Fruit fly (Drosophila melanogaster) whole organism, embryonic: ENCODE measurements around the gene yellow-b.
A peak's percentile ranks its signal among the peaks of the same experiment; 100 is the strongest.

Experiments
- Abd-B ChIP-seq: fragments of 200-800 bp; sonication (Bioruptor generic); optimal IDR thresholded peaks from 2 replicates; lab custom pipeline; 2018; ENCODE audit warnings: missing biosample characterization, mild to moderate bottlenecking, missing genetic modification characterization, moderate library complexity
- Ada2b ChIP-seq: fragments of 200-800 bp; sonication (Bioruptor generic); IDR thresholded peaks from 2 replicates; pipeline ENCODE4 v1.3.6; 2022; ENCODE audit warnings: missing biosample characterization, missing genetic modification characterization
- CG10321 ChIP-seq: fragments of 200-800 bp; sonication (Bioruptor generic); IDR thresholded peaks from 2 replicates; pipeline ENCODE4 v1.3.6; 2022; ENCODE audit warnings: missing biosample characterization, missing genetic modification characterization
- CG10431 ChIP-seq: fragments of 200-800 bp; sonication (Bioruptor generic); optimal IDR thresholded peaks from 3 replicates; lab custom pipeline; 2018; ENCODE audit warnings: missing biosample characterization, mild to moderate bottlenecking, missing genetic modification characterization
- CG11504 ChIP-seq: fragments of 200-800 bp; sonication (Bioruptor generic); optimal IDR thresholded peaks from 3 replicates; lab custom pipeline; 2019; ENCODE audit warnings: missing biosample characterization, mild to moderate bottlenecking, missing genetic modification characterization, moderate library complexity
- CG12299 ChIP-seq: fragments of 200-800 bp; sonication (Bioruptor generic); optimal IDR thresholded peaks from 2 replicates; lab custom pipeline; 2018; ENCODE audit warnings: missing biosample characterization, mild to moderate bottlenecking, missing genetic modification characterization
- CG12659 ChIP-seq: fragments of 200-800 bp; sonication (Bioruptor generic); optimal IDR thresholded peaks from 3 replicates; lab custom pipeline; 2017; ENCODE audit warnings: mild to moderate bottlenecking, missing biosample characterization, missing genetic modification reagents, missing genetic modification characterization
- CG13123 ChIP-seq: fragments of 200-800 bp; sonication (Bioruptor generic); optimal IDR thresholded peaks from 2 replicates; lab custom pipeline; 2016; ENCODE audit warnings: missing biosample characterization, missing genetic modification characterization
- CG15601 ChIP-seq: fragments of 200-800 bp; sonication (Bioruptor generic); optimal IDR thresholded peaks from 3 replicates; lab custom pipeline; 2019; ENCODE audit warnings: missing biosample characterization, mild to moderate bottlenecking, missing genetic modification characterization, moderate library complexity
- CG15696 ChIP-seq: fragments of 200-800 bp; sonication (Bioruptor generic); optimal IDR thresholded peaks from 2 replicates; lab custom pipeline; 2019; ENCODE audit warnings: missing biosample characterization, mild to moderate bottlenecking, missing genetic modification characterization, moderate library complexity
- CG16863 ChIP-seq: fragments of 200-800 bp; sonication (Bioruptor generic); optimal IDR thresholded peaks from 3 replicates; lab custom pipeline; 2016; ENCODE audit warnings: missing biosample characterization, missing genetic modification characterization
- CG18764 ChIP-seq: fragments of 200-800 bp; sonication (Bioruptor generic); optimal IDR thresholded peaks from 3 replicates; lab custom pipeline; 2016; ENCODE audit warnings: missing biosample characterization, missing genetic modification characterization
- CG34422 ChIP-seq: fragments of 200-800 bp; sonication (Bioruptor generic); IDR thresholded peaks from 3 replicates; pipeline ENCODE4 v1.3.6; 2022; ENCODE audit warnings: missing biosample characterization, missing genetic modification characterization
- CG3847 ChIP-seq: fragments of 200-800 bp; sonication (Bioruptor generic); IDR thresholded peaks from 2 replicates; pipeline ENCODE4 v1.3.6; 2022; ENCODE audit warnings: missing biosample characterization, missing genetic modification characterization
- CG3995 ChIP-seq: fragments of 200-800 bp; sonication (Bioruptor generic); optimal IDR thresholded peaks from 3 replicates; lab custom pipeline; 2016; ENCODE audit warnings: missing biosample characterization, missing genetic modification characterization
- CG5953 ChIP-seq: fragments of 200-800 bp; sonication (Bioruptor generic); IDR thresholded peaks from 2 replicates; pipeline ENCODE4 v1.3.6; 2022; ENCODE audit warnings: missing biosample characterization, missing genetic modification characterization
- CG6791 ChIP-seq: fragments of 200-800 bp; sonication (Bioruptor generic); IDR thresholded peaks from 3 replicates; pipeline ENCODE4 v1.3.6; 2022; ENCODE audit warnings: missing biosample characterization, missing genetic modification characterization; ENCODE audit not compliant: partially characterized antibody
- CG7357 ChIP-seq: fragments of 200-800 bp; sonication (Bioruptor generic); IDR thresholded peaks from 3 replicates; pipeline ENCODE4 v1.3.6; 2022; ENCODE audit warnings: missing biosample characterization, missing genetic modification characterization
- CG8388 ChIP-seq: fragments of 200-800 bp; sonication (Bioruptor generic); optimal IDR thresholded peaks from 2 replicates; lab custom pipeline; 2019; ENCODE audit warnings: missing biosample characterization, mild to moderate bottlenecking, missing genetic modification characterization, moderate library complexity
- CHES-1-like ChIP-seq: fragments of 200-800 bp; sonication (Bioruptor generic); optimal IDR thresholded peaks from 2 replicates; lab custom pipeline; 2016; ENCODE audit warnings: missing biosample characterization, missing genetic modification characterization
- Deaf1 ChIP-seq: fragments of 200-800 bp; optimal IDR thresholded peaks from 3 replicates; lab custom pipeline; 2019; ENCODE audit warnings: missing biosample characterization, mild to moderate bottlenecking, missing genetic modification characterization, moderate library complexity
- Fer1 ChIP-seq: fragments of 200-800 bp; sonication (Bioruptor generic); optimal IDR thresholded peaks from 2 replicates; lab custom pipeline; 2017; ENCODE audit warnings: missing biosample characterization, mild to moderate bottlenecking, missing genetic modification characterization
- Hsf ChIP-seq: fragments of 200-800 bp; sonication (Bioruptor generic); optimal IDR thresholded peaks from 3 replicates; lab custom pipeline; 2016; ENCODE audit warnings: missing biosample characterization, missing genetic modification characterization
- Med ChIP-seq: fragments of 200-800 bp; sonication (Bioruptor generic); peaks from one replicate; lab custom pipeline; 2016; ENCODE audit warnings: missing biosample characterization, missing genetic modification characterization, mild to moderate bottlenecking, inconsistent platforms, moderate library complexity
- Opbp ChIP-seq: fragments of 200-800 bp; sonication (Bioruptor generic); IDR thresholded peaks from 3 replicates; pipeline ENCODE4 v1.3.6; 2022; ENCODE audit warnings: missing biosample characterization, missing genetic modification characterization; ENCODE audit not compliant: partially characterized antibody
- Pdp1 ChIP-seq, 2 experiments: fragments of 200-800 bp; sonication (Bioruptor generic); optimal IDR thresholded peaks; 3 replicates each; lab custom pipeline; 2016; ENCODE audit warnings: missing biosample characterization in 2 of 2, missing genetic modification characterization in 2 of 2, mild to moderate bottlenecking in 1 of 2, moderate library complexity in 1 of 2
- Ravus ChIP-seq: fragments of 200-800 bp; sonication (Bioruptor generic); IDR thresholded peaks from 2 replicates; pipeline ENCODE4 v1.3.6; 2022; ENCODE audit warnings: missing biosample characterization, missing genetic modification characterization
- Side ChIP-seq: fragments of 200-800 bp; sonication (Bioruptor generic); optimal IDR thresholded peaks from 2 replicates; lab custom pipeline; 2016; ENCODE audit warnings: missing biosample characterization, missing genetic modification characterization
- Sin3A ChIP-seq: fragments of >200 bp; optimal IDR thresholded peaks from 2 replicates; lab custom pipeline; 2018
- Stat92E ChIP-seq, 3 experiments: fragments of >200 bp in 2 of 3; fragments of 200-800 bp in 1 of 3; sonication (Bioruptor generic) in 1 of 3; optimal IDR thresholded peaks; 2 replicates each; lab custom pipeline; 2017 to 2019; ENCODE audit warnings: missing biosample characterization in 3 of 3, missing genetic modification characterization in 3 of 3, mild to moderate bottlenecking in 1 of 3, moderate library complexity in 1 of 3
- YL-1 ChIP-seq: fragments of 200-800 bp; sonication (Bioruptor generic); optimal IDR thresholded peaks from 3 replicates; lab custom pipeline; 2017; ENCODE audit warnings: missing biosample characterization, mild to moderate bottlenecking, missing genetic modification characterization
- abd-A ChIP-seq: fragments of 200-800 bp; sonication (Bioruptor generic); optimal IDR thresholded peaks from 3 replicates; lab custom pipeline; 2019; ENCODE audit warnings: missing biosample characterization, mild to moderate bottlenecking, missing genetic modification characterization, moderate library complexity
- ash1 ChIP-seq: fragments of 200-800 bp; sonication (Bioruptor generic); optimal IDR thresholded peaks from 2 replicates; lab custom pipeline; 2018; ENCODE audit warnings: missing biosample characterization, mild to moderate bottlenecking, missing genetic modification characterization
- bcd ChIP-seq: fragments of 200-800 bp; sonication (Bioruptor generic); optimal IDR thresholded peaks from 2 replicates; lab custom pipeline; 2017; ENCODE audit warnings: missing biosample characterization, mild to moderate bottlenecking, missing genetic modification characterization
- corto ChIP-seq: fragments of 200-800 bp; sonication (Bioruptor generic); optimal IDR thresholded peaks from 2 replicates; lab custom pipeline; 2016; ENCODE audit warnings: missing biosample characterization, mild to moderate bottlenecking, missing genetic modification characterization, moderate library complexity
- dm ChIP-seq: fragments of 200-800 bp; sonication (Bioruptor generic); optimal IDR thresholded peaks from 3 replicates; lab custom pipeline; 2016; ENCODE audit warnings: missing biosample characterization, missing genetic modification characterization
- dpn ChIP-seq, 2 experiments: fragments of 200-800 bp; sonication (Bioruptor generic); optimal IDR thresholded peaks; 3 replicates each; lab custom pipeline; 2016; ENCODE audit warnings: missing biosample characterization in 2 of 2, missing genetic modification characterization in 2 of 2
- en ChIP-seq: fragments of 200-800 bp; sonication (Bioruptor generic); optimal IDR thresholded peaks from 2 replicates; lab custom pipeline; 2016; ENCODE audit warnings: missing biosample characterization, missing genetic modification characterization
- fd102C ChIP-seq: fragments of 200-800 bp; sonication (Bioruptor generic); optimal IDR thresholded peaks from 2 replicates; lab custom pipeline; 2018; ENCODE audit warnings: missing biosample characterization, mild to moderate bottlenecking, missing genetic modification characterization, moderate library complexity
- ftz-f1 ChIP-seq: fragments of 200-800 bp; sonication (Bioruptor generic); optimal IDR thresholded peaks from 2 replicates; lab custom pipeline; 2016; ENCODE audit warnings: missing biosample characterization, missing genetic modification characterization
- gce ChIP-seq: fragments of 200-800 bp; sonication (Bioruptor generic); IDR thresholded peaks from 3 replicates; pipeline ENCODE4 v1.3.6; 2022; ENCODE audit warnings: missing biosample characterization, missing genetic modification characterization
- gcm ChIP-seq: fragments of 200-800 bp; sonication (Bioruptor generic); optimal IDR thresholded peaks from 2 replicates; lab custom pipeline; 2019; ENCODE audit warnings: missing biosample characterization, mild to moderate bottlenecking, missing genetic modification characterization, moderate library complexity
- gfzf ChIP-seq: fragments of 200-800 bp; sonication (Bioruptor generic); optimal IDR thresholded peaks from 2 replicates; lab custom pipeline; 2016; ENCODE audit warnings: missing biosample characterization, mild to moderate bottlenecking, missing genetic modification characterization, moderate library complexity
- gsb ChIP-seq: fragments of 200-800 bp; sonication (Bioruptor generic); IDR thresholded peaks from 2 replicates; pipeline ENCODE4 v1.3.6; 2022; ENCODE audit warnings: missing biosample characterization, missing genetic modification characterization
- hkb ChIP-seq, 2 experiments: fragments of 200-800 bp in 1 of 2; fragments of >200 bp in 1 of 2; sonication (Bioruptor generic) in 1 of 2; IDR thresholded peaks in 1 of 2; optimal IDR thresholded peaks in 1 of 2; 2 replicates each; pipeline versions ENCODE4 v1.3.6 to Lab custom; 2017 to 2022; ENCODE audit warnings: missing biosample characterization in 1 of 2, missing genetic modification characterization in 1 of 2
- jigr1 ChIP-seq: fragments of 200-800 bp; sonication (Bioruptor generic); IDR thresholded peaks from 3 replicates; pipeline ENCODE4 v1.3.6; 2022; ENCODE audit warnings: missing biosample characterization, missing genetic modification characterization
- onecut ChIP-seq: fragments of 200-800 bp; sonication (Bioruptor generic); IDR thresholded peaks from 2 replicates; pipeline ENCODE4 v1.3.6; 2022; ENCODE audit warnings: missing biosample characterization, missing genetic modification characterization
- pb ChIP-seq: fragments of 200-800 bp; sonication (Bioruptor generic); optimal IDR thresholded peaks from 3 replicates; lab custom pipeline; 2016; ENCODE audit warnings: missing biosample characterization, missing genetic modification characterization
- sens-2 ChIP-seq: fragments of 200-800 bp; sonication (Bioruptor generic); IDR thresholded peaks from 2 replicates; pipeline ENCODE4 v1.3.6; 2022; ENCODE audit warnings: missing biosample characterization, missing genetic modification characterization
- sna ChIP-seq: fragments of 200-800 bp; sonication (Bioruptor generic); IDR thresholded peaks from 2 replicates; pipeline ENCODE4 v1.3.6; 2022; ENCODE audit warnings: missing biosample characterization, missing genetic modification characterization; ENCODE audit not compliant: partially characterized antibody
- wor ChIP-seq: fragments of 200-800 bp; sonication (Bioruptor generic); IDR thresholded peaks from 2 replicates; pipeline ENCODE4 v1.3.6; 2022; ENCODE audit warnings: missing biosample characterization, missing genetic modification characterization

yellow-b gene

DNA sequence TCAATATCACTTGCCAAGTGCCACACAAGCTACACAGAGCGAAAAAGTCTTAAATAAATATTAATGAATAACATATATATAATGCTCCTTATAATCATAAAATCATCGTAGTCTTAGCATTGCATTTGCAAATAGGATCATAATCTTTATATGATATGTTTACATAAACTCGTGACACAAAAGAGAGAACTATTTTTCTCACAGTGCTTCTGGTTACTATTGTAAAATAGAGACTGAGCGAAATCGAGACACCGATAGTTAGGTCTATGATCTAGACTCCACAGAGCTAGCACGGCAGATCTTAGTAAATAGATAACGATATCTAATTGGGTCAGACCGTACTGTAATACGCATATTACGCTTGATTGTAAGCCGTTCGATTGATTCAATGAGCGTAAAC lies 44.4 kb upstream of the yellow-b start (continued):
- TF ChIP-seq Opbp (GFP tag; lab: Robert Waterston, UW): no peak
- TF ChIP-seq CG11504 (tag; lab: Kevin White, UChicago): peak; percentile 91
- TF ChIP-seq Pdp1 (GFP tag; optimal IDR thresholded peaks at IDR 0.05; lab: Kevin White, UChicago): peak in 1 of 2 experiments; percentile 7
- no peak for TF ChIP-seq en (GFP tag; lab: Kevin White, UChicago)
- no peak for TF ChIP-seq CG16863
- no peak for TF ChIP-seq CG18764
- no peak for TF ChIP-seq ash1 (GFP tag; lab: Kevin White, UChicago)
- no peak for TF ChIP-seq YL-1
- TF ChIP-seq ftz-f1 (GFP tag; lab: Kevin White, UChicago): no peak
- peak; percentile 47 for TF ChIP-seq Med (GFP tag; lab: Kevin White, UChicago)
- TF ChIP-seq gcm (GFP tag; lab: Kevin White, UChicago): peak; percentile 71
- TF ChIP-seq jigr1 (GFP tag; lab: Robert Waterston, UW): no peak
- peak; percentile 10 for TF ChIP-seq CG12299 (tag; lab: Kevin White, UChicago)
- no peak for TF ChIP-seq hkb (optimal IDR thresholded peaks at IDR 0.05; lab: Kevin White, UChicago)
- peak; percentile 88 for TF ChIP-seq hkb (GFP tag; IDR thresholded peaks at IDR 0.05; lab: Robert Waterston, UW)
- TF ChIP-seq Ravus (GFP tag; lab: Robert Waterston, UW): peak; percentile 60
- no peak for TF ChIP-seq CG15696 (tag; lab: Kevin White, UChicago)
- TF ChIP-seq dm: no peak
- TF ChIP-seq Sin3A (lab: Kevin White, UChicago): no peak
- TF ChIP-seq CG10321 (GFP tag; lab: Robert Waterston, UW): no peak
- no peak for TF ChIP-seq CG3995 (GFP tag; lab: Kevin White, UChicago)
- peak; percentile 86 for TF ChIP-seq Ada2b (GFP tag; lab: Robert Waterston, UW)
- peak in 1 of 2 experiments; percentile 69 for TF ChIP-seq dpn (GFP tag; optimal IDR thresholded peaks at IDR 0.05; lab: Kevin White, UChicago)
- TF ChIP-seq CG3847 (GFP tag; lab: Robert Waterston, UW): peak; percentile 69
- no peak for TF ChIP-seq Stat92E (GFP tag; optimal IDR thresholded peaks at IDR 0.05; lab: Kevin White, UChicago)
- TF ChIP-seq fd102C (GFP tag; lab: Kevin White, UChicago): no peak
- TF ChIP-seq gfzf: no peak
- peak; percentile 67 for TF ChIP-seq sens-2
- no peak for TF ChIP-seq Side (GFP tag; lab: Kevin White, UChicago)
- peak; percentile 59 for TF ChIP-seq Deaf1 (tag; lab: Kevin White, UChicago)
- no peak for TF ChIP-seq gsb (GFP tag; lab: Robert Waterston, UW)
- peak; percentile 69 for TF ChIP-seq onecut (GFP tag; lab: Robert Waterston, UW)
- no peak for TF ChIP-seq sna
- no peak for TF ChIP-seq corto (GFP tag; lab: Kevin White, UChicago)
- no peak for TF ChIP-seq CG34422
- TF ChIP-seq CG5953 (GFP tag; lab: Robert Waterston, UW): peak; percentile 80
- TF ChIP-seq abd-A: no peak
- no peak for TF ChIP-seq bcd
- TF ChIP-seq CG13123 (GFP tag; lab: Kevin White, UChicago): no peak
- no peak for TF ChIP-seq gce (GFP tag; lab: Robert Waterston, UW)
- TF ChIP-seq CG15601: peak; percentile 39
- TF ChIP-seq CG12659 (GFP tag; lab: Kevin White, UChicago): peak; percentile 65
- TF ChIP-seq wor: peak; percentile 61
- TF ChIP-seq pb (GFP tag; lab: Kevin White, UChicago): no peak
- no peak for TF ChIP-seq Fer1 (GFP tag; lab: Kevin White, UChicago)
- TF ChIP-seq CG6791: no peak
- TF ChIP-seq Hsf (GFP tag; lab: Kevin White, UChicago): peak; percentile 48
- peak; percentile 5 for TF ChIP-seq CHES-1-like (GFP tag; lab: Kevin White, UChicago)
- peak; percentile 69 for TF ChIP-seq CG8388 (GFP tag; lab: Kevin White, UChicago)
- no peak for TF ChIP-seq CG10431
- TF ChIP-seq Abd-B (GFP tag; lab: Kevin White, UChicago): peak; percentile 65
- no peak for TF ChIP-seq CG7357 (GFP tag; lab: Robert Waterston, UW)
